Worm (Caenorhabditis elegans) whole organism, L4 larva: ENCODE results near the gene plp-1.

Experiments
- fos-1 ChIP-seq: fragments of 150-350 bp; optimal IDR thresholded peaks from 2 replicates; lab custom pipeline; 2014; ENCODE audit warnings: missing biosample characterization, missing genetic modification characterization
- lin-1 ChIP-seq: fragments of 200-800 bp; sonication (Bioruptor generic); IDR thresholded peaks from 2 replicates; pipeline ENCODE4 v1.3.6; 2022; ENCODE audit warnings: missing genetic modification reagents, missing genetic modification characterization, missing compliant biosample characterization
- nhr-10 ChIP-seq: fragments of 150-350 bp; optimal IDR thresholded peaks from 2 replicates; lab custom pipeline; 2014; ENCODE audit warnings: missing biosample characterization, missing genetic modification characterization
- nhr-11 ChIP-seq: fragments of 150-350 bp; optimal IDR thresholded peaks from 2 replicates; lab custom pipeline; 2014; ENCODE audit warnings: missing biosample characterization, missing genetic modification characterization
- zag-1 ChIP-seq: fragments of 150-350 bp; optimal IDR thresholded peaks from 2 replicates; lab custom pipeline; 2014; ENCODE audit warnings: missing biosample characterization, missing genetic modification characterization

DNA sequence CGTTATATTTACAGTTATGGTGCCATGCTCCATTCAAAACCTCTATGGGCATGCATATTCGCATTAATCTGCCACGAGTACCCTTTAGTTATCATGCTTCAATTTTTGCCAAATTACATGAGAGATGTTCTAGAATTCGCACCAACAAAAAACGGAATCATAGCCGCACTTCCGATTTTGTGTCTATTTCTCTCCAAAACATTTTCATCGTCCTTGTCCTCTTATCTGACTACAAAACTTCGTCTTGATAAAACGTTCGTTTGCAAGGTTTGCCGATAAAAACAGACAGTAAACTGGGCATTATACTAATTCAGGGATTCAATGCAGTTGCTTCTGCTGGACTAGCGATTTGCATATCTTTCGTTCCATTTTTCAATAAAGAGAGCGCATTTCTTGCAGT is 20.0 kb downstream of the plp-1 start:
- TF ChIP-seq lin-1 (GFP tag; lab: Robert Waterston, UW) = no peak
- no peak for TF ChIP-seq zag-1
- TF ChIP-seq nhr-10 (tag; lab: Kevin White, UChicago) = no peak
- no peak for TF ChIP-seq fos-1 (tag; lab: Kevin White, UChicago)
- no peak for TF ChIP-seq nhr-11 (tag; lab: Kevin White, UChicago)
